Fruit fly (Drosophila melanogaster) whole organism, embryonic: ENCODE data around the gene NANS.

Experiments
- Awh ChIP-seq: fragments of 200-800 bp; sonication (Bioruptor generic); IDR thresholded peaks from 2 replicates; pipeline ENCODE4, ENCODE4 v1.3.6; 2022; ENCODE audit warnings: missing biosample characterization, missing genetic modification characterization
- CG11723 ChIP-seq: fragments of 200-800 bp; sonication (Bioruptor generic); optimal IDR thresholded peaks from 2 replicates; lab custom pipeline; 2017; ENCODE audit warnings: missing biosample characterization, mild to moderate bottlenecking, missing genetic modification characterization
- CG12299 ChIP-seq: fragments of 200-800 bp; sonication (Bioruptor generic); optimal IDR thresholded peaks from 2 replicates; lab custom pipeline; 2018; ENCODE audit warnings: missing biosample characterization, mild to moderate bottlenecking, missing genetic modification characterization
- CG13287 ChIP-seq: fragments of 200-800 bp; sonication (Bioruptor generic); IDR thresholded peaks from 2 replicates; pipeline ENCODE4 v1.3.6; 2022; ENCODE audit warnings: missing biosample characterization, missing genetic modification characterization; ENCODE audit not compliant: partially characterized antibody
- CG15073 ChIP-seq: fragments of 200-800 bp; sonication (Bioruptor generic); optimal IDR thresholded peaks from 2 replicates; lab custom pipeline; 2016; ENCODE audit warnings: missing biosample characterization, missing genetic modification characterization
- CG16779 ChIP-seq: fragments of 200-800 bp; sonication (Bioruptor generic); IDR thresholded peaks from 2 replicates; pipeline ENCODE4 v1.3.6; 2022; ENCODE audit warnings: missing biosample characterization, missing genetic modification characterization
- CG17361 ChIP-seq: fragments of 200-800 bp; sonication (Bioruptor generic); IDR thresholded peaks from 3 replicates; pipeline ENCODE4 v1.3.6; 2022; ENCODE audit warnings: missing biosample characterization, missing genetic modification characterization
- CG18011 ChIP-seq: fragments of 200-800 bp; sonication (Bioruptor generic); optimal IDR thresholded peaks from 2 replicates; lab custom pipeline; 2017; ENCODE audit warnings: missing biosample characterization, missing genetic modification characterization, mild to moderate bottlenecking, moderate library complexity, missing genotype
- CG3163 ChIP-seq: fragments of 200-800 bp; sonication (Bioruptor generic); optimal IDR thresholded peaks from 3 replicates; lab custom pipeline; 2016; ENCODE audit warnings: missing biosample characterization, missing genetic modification characterization
- CG33213 ChIP-seq: fragments of 200-800 bp; sonication (Bioruptor generic); optimal IDR thresholded peaks from 3 replicates; lab custom pipeline; 2016; ENCODE audit warnings: missing biosample characterization, missing genetic modification characterization
- CG4360 ChIP-seq: fragments of 200-800 bp; sonication (Bioruptor generic); IDR thresholded peaks from 2 replicates; pipeline ENCODE4 v1.3.6; 2022; ENCODE audit warnings: missing biosample characterization, missing genetic modification characterization
- CG4424 ChIP-seq: fragments of 200-800 bp; sonication (Bioruptor generic); optimal IDR thresholded peaks from 3 replicates; lab custom pipeline; 2016; ENCODE audit warnings: missing biosample characterization, missing genetic modification characterization
- CG6689 ChIP-seq: fragments of 200-800 bp; sonication (Bioruptor generic); IDR thresholded peaks from 2 replicates; pipeline ENCODE4 v1.3.6; 2022; ENCODE audit warnings: missing biosample characterization, missing genetic modification characterization
- CG7928 ChIP-seq: fragments of 200-800 bp; sonication (Bioruptor generic); optimal IDR thresholded peaks from 2 replicates; lab custom pipeline; 2017; ENCODE audit warnings: missing biosample characterization, mild to moderate bottlenecking, missing genetic modification characterization
- CG8089 ChIP-seq: fragments of 200-800 bp; sonication (Bioruptor generic); optimal IDR thresholded peaks from 3 replicates; lab custom pipeline; 2016; ENCODE audit warnings: missing biosample characterization, missing genetic modification characterization
- D19B ChIP-seq: fragments of 200-800 bp; sonication (Bioruptor generic); optimal IDR thresholded peaks from 2 replicates; lab custom pipeline; 2017; ENCODE audit warnings: missing biosample characterization, mild to moderate bottlenecking, missing genetic modification characterization
- Dbx ChIP-seq: fragments of 200-800 bp; sonication (Bioruptor generic); IDR thresholded peaks from 3 replicates; pipeline ENCODE4 v1.3.6; 2022; ENCODE audit warnings: missing biosample characterization, missing genetic modification characterization
- Dek ChIP-seq: fragments of 200-800 bp; sonication (Bioruptor generic); optimal IDR thresholded peaks from 3 replicates; lab custom pipeline; 2019; ENCODE audit warnings: missing biosample characterization, mild to moderate bottlenecking, missing genetic modification characterization, moderate library complexity
- Eip74EF ChIP-seq, 2 experiments: fragments of 200-800 bp in 1 of 2; fragments of >200 bp in 1 of 2; sonication (Bioruptor generic) in 1 of 2; optimal IDR thresholded peaks; 2 replicates each; lab custom pipeline; 2017 to 2019; ENCODE audit warnings: missing biosample characterization in 2 of 2, missing genetic modification characterization in 2 of 2, mild to moderate bottlenecking in 1 of 2, moderate library complexity in 1 of 2
- Ets65A ChIP-seq: fragments of 200-800 bp; sonication (Bioruptor generic); peaks from one replicate; lab custom pipeline; 2016; ENCODE audit warnings: missing biosample characterization, missing genetic modification characterization
- HLH3B ChIP-seq: fragments of 200-800 bp; sonication (Bioruptor generic); IDR thresholded peaks from 2 replicates; pipeline ENCODE4 v1.3.6; 2022; ENCODE audit warnings: missing biosample characterization, missing genetic modification characterization
- Lim3 ChIP-seq: fragments of 200-800 bp; sonication (Bioruptor generic); IDR thresholded peaks from 2 replicates; pipeline ENCODE4 v1.3.6; 2022; ENCODE audit warnings: missing biosample characterization, missing genetic modification characterization
- MESR4 ChIP-seq: fragments of 200-800 bp; sonication (Bioruptor generic); optimal IDR thresholded peaks from 2 replicates; lab custom pipeline; 2018; ENCODE audit warnings: missing biosample characterization, mild to moderate bottlenecking, missing genetic modification characterization, moderate library complexity
- Mad ChIP-seq: fragments of 200-800 bp; sonication (Bioruptor generic); optimal IDR thresholded peaks from 2 replicates; lab custom pipeline; 2016; ENCODE audit warnings: missing biosample characterization, missing genetic modification characterization
- Max ChIP-seq: fragments of 200-800 bp; sonication (Bioruptor generic); optimal IDR thresholded peaks from 2 replicates; lab custom pipeline; 2016; ENCODE audit warnings: missing biosample characterization, mild to moderate bottlenecking, missing genetic modification characterization
- NFAT ChIP-seq: fragments of 200-800 bp; sonication (Bioruptor generic); IDR thresholded peaks from 2 replicates; pipeline ENCODE4 v1.3.6; 2022; ENCODE audit warnings: missing biosample characterization, missing genetic modification characterization
- NK7.1 ChIP-seq: fragments of 200-800 bp; sonication (Bioruptor generic); optimal IDR thresholded peaks from 3 replicates; lab custom pipeline; 2016; ENCODE audit warnings: missing biosample characterization, missing genetic modification characterization
- NfI ChIP-seq: fragments of 200-800 bp; sonication (Bioruptor generic); optimal IDR thresholded peaks from 3 replicates; lab custom pipeline; 2018; ENCODE audit warnings: missing biosample characterization, mild to moderate bottlenecking, missing genetic modification characterization, moderate library complexity
- Sin3A ChIP-seq: fragments of >200 bp; optimal IDR thresholded peaks from 2 replicates; lab custom pipeline; 2018
- Xrp1 ChIP-seq: fragments of 200-800 bp; sonication (Bioruptor generic); IDR thresholded peaks from 2 replicates; pipeline ENCODE4 v1.3.6; 2022; ENCODE audit warnings: missing biosample characterization, missing genetic modification characterization
- YL-1 ChIP-seq: fragments of 200-800 bp; sonication (Bioruptor generic); optimal IDR thresholded peaks from 3 replicates; lab custom pipeline; 2017; ENCODE audit warnings: missing biosample characterization, mild to moderate bottlenecking, missing genetic modification characterization
- amos ChIP-seq: fragments of 200-800 bp; sonication (Bioruptor generic); IDR thresholded peaks from 2 replicates; pipeline ENCODE4 v1.3.6; 2022; ENCODE audit warnings: missing biosample characterization, missing genetic modification characterization; ENCODE audit not compliant: partially characterized antibody
- br ChIP-seq: fragments of >200 bp; optimal IDR thresholded peaks from 2 replicates; lab custom pipeline; 2017
- bsh ChIP-seq, 2 experiments: fragments of 200-800 bp; sonication (Bioruptor generic); optimal IDR thresholded peaks; 2 replicates each; lab custom pipeline; 2017 to 2018; ENCODE audit warnings: mild to moderate bottlenecking in 2 of 2, missing biosample characterization in 2 of 2, missing genetic modification characterization in 2 of 2, moderate library complexity in 1 of 2
- btn ChIP-seq: fragments of 200-800 bp; sonication (Bioruptor generic); optimal IDR thresholded peaks from 2 replicates; lab custom pipeline; 2016; ENCODE audit warnings: missing biosample characterization, missing genetic modification characterization
- dati ChIP-seq: fragments of 200-800 bp; sonication (Bioruptor generic); IDR thresholded peaks from 2 replicates; pipeline ENCODE4 v1.3.6; 2022; ENCODE audit warnings: missing biosample characterization, missing genetic modification characterization
- dmrt11E ChIP-seq: fragments of 200-800 bp; sonication (Bioruptor generic); optimal IDR thresholded peaks from 3 replicates; lab custom pipeline; 2018; ENCODE audit warnings: missing biosample characterization, mild to moderate bottlenecking, missing genetic modification characterization, moderate library complexity
- fd102C ChIP-seq: fragments of 200-800 bp; sonication (Bioruptor generic); optimal IDR thresholded peaks from 2 replicates; lab custom pipeline; 2018; ENCODE audit warnings: missing biosample characterization, mild to moderate bottlenecking, missing genetic modification characterization, moderate library complexity
- fu2 ChIP-seq: fragments of 200-800 bp; sonication (Bioruptor generic); optimal IDR thresholded peaks from 2 replicates; lab custom pipeline; 2016; ENCODE audit warnings: missing biosample characterization, missing genetic modification characterization
- gro ChIP-seq: fragments of 200-800 bp; sonication (Bioruptor generic); optimal IDR thresholded peaks from 2 replicates; lab custom pipeline; 2016; ENCODE audit warnings: missing biosample characterization, missing genetic modification characterization
- gt ChIP-seq: fragments of 200-800 bp; sonication (Bioruptor generic); IDR thresholded peaks from 2 replicates; pipeline ENCODE4 v1.3.6; 2022; ENCODE audit warnings: missing biosample characterization, missing genetic modification characterization
- h ChIP-seq: fragments of >200 bp; optimal IDR thresholded peaks from 2 replicates; lab custom pipeline; 2017
- lab ChIP-seq: fragments of 200-800 bp; sonication (Bioruptor generic); optimal IDR thresholded peaks from 3 replicates; lab custom pipeline; 2017; ENCODE audit warnings: missing biosample characterization, missing genetic modification characterization, mild to moderate bottlenecking, moderate library complexity, missing genetic modification reagents
- lbe ChIP-seq: fragments of 200-800 bp; sonication (Bioruptor generic); optimal IDR thresholded peaks from 2 replicates; lab custom pipeline; 2016; ENCODE audit warnings: missing biosample characterization, mild to moderate bottlenecking, missing genetic modification characterization
- lola ChIP-seq, 3 experiments: fragments of >200 bp in 2 of 3; fragments of 200-800 bp in 1 of 3; sonication (Bioruptor generic) in 1 of 3; optimal IDR thresholded peaks; 2 replicates each; lab custom pipeline; 2017 to 2019; ENCODE audit warnings: missing biosample characterization in 3 of 3, missing genetic modification characterization in 3 of 3, mild to moderate bottlenecking in 1 of 3, moderate library complexity in 1 of 3
- nerfin-2 ChIP-seq: fragments of 200-800 bp; sonication (Bioruptor generic); IDR thresholded peaks from 2 replicates; pipeline ENCODE4 v1.3.6; 2022; ENCODE audit warnings: missing biosample characterization, missing genetic modification characterization; ENCODE audit not compliant: partially characterized antibody
- slbo ChIP-seq: fragments of 200-800 bp; sonication (Bioruptor generic); IDR thresholded peaks from 2 replicates; pipeline ENCODE4 v1.3.6; 2022; ENCODE audit warnings: missing biosample characterization, missing genetic modification characterization
- sna ChIP-seq: fragments of 200-800 bp; sonication (Bioruptor generic); IDR thresholded peaks from 2 replicates; pipeline ENCODE4 v1.3.6; 2022; ENCODE audit warnings: missing biosample characterization, missing genetic modification characterization; ENCODE audit not compliant: partially characterized antibody
- tap ChIP-seq: fragments of 200-800 bp; optimal IDR thresholded peaks from 3 replicates; lab custom pipeline; 2019; ENCODE audit warnings: missing biosample characterization, mild to moderate bottlenecking, missing genetic modification characterization, moderate library complexity
- trh ChIP-seq: fragments of 200-800 bp; sonication (Bioruptor generic); optimal IDR thresholded peaks from 2 replicates; lab custom pipeline; 2016; ENCODE audit warnings: missing biosample characterization, missing genetic modification characterization
- unpg ChIP-seq: fragments of 200-800 bp; sonication (Bioruptor generic); optimal IDR thresholded peaks from 3 replicates; lab custom pipeline; 2018; ENCODE audit warnings: missing biosample characterization, mild to moderate bottlenecking, missing genetic modification characterization, moderate library complexity

NANS gene

dm6 chr3R:12448889-12449314 is 22.5 kb downstream of the NANS start, which contains the start of gene CG18549 (continued):
- TF ChIP-seq bsh (GFP tag; optimal IDR thresholded peaks at IDR 0.05; lab: Kevin White, UChicago): peak; percentile 100
- TF ChIP-seq unpg (GFP tag; lab: Kevin White, UChicago): peak; percentile 100
- TF ChIP-seq CG4424: peak; percentile 100
- peak; percentile 100 for TF ChIP-seq HLH3B (GFP tag; lab: Robert Waterston, UW)
- TF ChIP-seq NK7.1 (GFP tag; lab: Kevin White, UChicago): peak; percentile 99
- no peak for TF ChIP-seq br (lab: Kevin White, UChicago)
- peak; percentile 100 for TF ChIP-seq Ets65A (GFP tag; lab: Kevin White, UChicago)
- peak; percentile 99 for TF ChIP-seq Lim3 (GFP tag; lab: Robert Waterston, UW)
- peak; percentile 92 for TF ChIP-seq fd102C
- peak; percentile 99 for TF ChIP-seq dati (GFP tag; lab: Robert Waterston, UW)
- peak; percentile 99 for TF ChIP-seq CG11723 (GFP tag; lab: Kevin White, UChicago)
- TF ChIP-seq dmrt11E: peak; percentile 100
- peak in 1 of 3 experiments; percentile 100 for TF ChIP-seq lola (GFP tag; optimal IDR thresholded peaks at IDR 0.05; lab: Kevin White, UChicago)
- TF ChIP-seq tap (tag; lab: Kevin White, UChicago): peak; percentile 100
- TF ChIP-seq YL-1 (GFP tag; lab: Kevin White, UChicago): peak; percentile 100
- TF ChIP-seq CG8089: peak; percentile 99
- TF ChIP-seq CG15073 (GFP tag; lab: Kevin White, UChicago): peak; percentile 94
- peak; percentile 99 for TF ChIP-seq btn
- TF ChIP-seq slbo (GFP tag; lab: Robert Waterston, UW): peak; percentile 100
- TF ChIP-seq CG3163: peak; percentile 92
- peak; percentile 100 for TF ChIP-seq NfI (GFP tag; lab: Kevin White, UChicago)
- TF ChIP-seq D19B: peak; percentile 97
- peak; percentile 100 for TF ChIP-seq CG17361 (GFP tag; lab: Robert Waterston, UW)
- TF ChIP-seq CG18011 (GFP tag; lab: Kevin White, UChicago): peak; percentile 93
- no peak for TF ChIP-seq Sin3A (lab: Kevin White, UChicago)
- peak; percentile 100 for TF ChIP-seq CG6689 (GFP tag; lab: Robert Waterston, UW)
- TF ChIP-seq CG33213 (GFP tag; lab: Kevin White, UChicago): peak; percentile 99
- TF ChIP-seq gro (GFP tag; lab: Kevin White, UChicago): peak; percentile 99
- TF ChIP-seq CG16779 (GFP tag; lab: Robert Waterston, UW): peak; percentile 99
- TF ChIP-seq NFAT (GFP tag; lab: Robert Waterston, UW): peak; percentile 99
- peak; percentile 100 for TF ChIP-seq Dbx
- TF ChIP-seq lab (GFP tag; lab: Kevin White, UChicago): peak; percentile 100
- TF ChIP-seq Awh (GFP tag; lab: Robert Waterston, UW): peak; percentile 100
- peak; percentile 85 for TF ChIP-seq amos (GFP tag; lab: Robert Waterston, UW)
- peak; percentile 85 for TF ChIP-seq sna (GFP tag; lab: Robert Waterston, UW)
- peak; percentile 99 for TF ChIP-seq Mad (GFP tag; lab: Kevin White, UChicago)
- peak; percentile 100 for TF ChIP-seq CG12299 (tag; lab: Kevin White, UChicago)
- peak; percentile 64; the same call in 1 of the 2 replicates for TF ChIP-seq nerfin-2 (GFP tag; lab: Robert Waterston, UW)
- TF ChIP-seq MESR4 (GFP tag; lab: Kevin White, UChicago): peak; percentile 97
- TF ChIP-seq fu2 (GFP tag; lab: Kevin White, UChicago): peak; percentile 98
- peak; percentile 88 for TF ChIP-seq CG13287 (GFP tag; lab: Robert Waterston, UW)
- TF ChIP-seq CG4360: peak; percentile 95
- peak; percentile 100 for TF ChIP-seq Max
- TF ChIP-seq lbe (GFP tag; lab: Kevin White, UChicago): peak; percentile 99
- peak; percentile 100 for TF ChIP-seq Xrp1 (GFP tag; lab: Robert Waterston, UW)
- TF ChIP-seq trh (GFP tag; lab: Kevin White, UChicago): peak; percentile 99
- peak; percentile 85 for TF ChIP-seq CG7928 (GFP tag; lab: Kevin White, UChicago)
- TF ChIP-seq Dek: peak; percentile 100
- TF ChIP-seq Eip74EF (GFP tag; optimal IDR thresholded peaks at IDR 0.05; lab: Kevin White, UChicago): peak in 1 of 2 experiments; percentile 100
- peak; percentile 99 for TF ChIP-seq gt (GFP tag; lab: Robert Waterston, UW)
- TF ChIP-seq h (lab: Kevin White, UChicago): no peak
